Fruit fly (Drosophila melanogaster) whole organism, embryonic: ENCODE measurements around the gene Rnb.

Experiments used
- Atf6 ChIP-seq: fragments of 200-800 bp; sonication (Bioruptor generic); IDR thresholded peaks from 2 replicates; pipeline ENCODE4 v1.3.6; 2022; ENCODE audit warnings: missing biosample characterization, missing genetic modification characterization
- CG10274 ChIP-seq: fragments of 200-800 bp; sonication (Bioruptor generic); optimal IDR thresholded peaks from 3 replicates; lab custom pipeline; 2017; ENCODE audit warnings: missing biosample characterization, mild to moderate bottlenecking, missing genetic modification characterization
- CG12236 ChIP-seq: fragments of 200-800 bp; sonication (Bioruptor generic); optimal IDR thresholded peaks from 2 replicates; lab custom pipeline; 2016; ENCODE audit warnings: missing biosample characterization, missing genetic modification characterization
- CG13123 ChIP-seq: fragments of 200-800 bp; sonication (Bioruptor generic); optimal IDR thresholded peaks from 2 replicates; lab custom pipeline; 2016; ENCODE audit warnings: missing biosample characterization, missing genetic modification characterization
- CG13624 ChIP-seq: fragments of 200-800 bp; sonication (Bioruptor generic); optimal IDR thresholded peaks from 2 replicates; lab custom pipeline; 2016; ENCODE audit warnings: missing biosample characterization, missing genetic modification characterization
- CG14441 ChIP-seq: fragments of 200-800 bp; sonication (Bioruptor generic); IDR thresholded peaks from 2 replicates; pipeline ENCODE4 v1.3.6; 2022; ENCODE audit warnings: missing biosample characterization, missing genetic modification characterization
- CG15696 ChIP-seq: fragments of 200-800 bp; sonication (Bioruptor generic); optimal IDR thresholded peaks from 2 replicates; lab custom pipeline; 2019; ENCODE audit warnings: missing biosample characterization, mild to moderate bottlenecking, missing genetic modification characterization, moderate library complexity
- CG16779 ChIP-seq: fragments of 200-800 bp; sonication (Bioruptor generic); IDR thresholded peaks from 2 replicates; pipeline ENCODE4 v1.3.6; 2022; ENCODE audit warnings: missing biosample characterization, missing genetic modification characterization
- CG16815 ChIP-seq: fragments of 200-800 bp; sonication (Bioruptor generic); optimal IDR thresholded peaks from 3 replicates; lab custom pipeline; 2017; ENCODE audit warnings: missing biosample characterization, mild to moderate bottlenecking, missing genetic modification characterization
- CG17186 ChIP-seq: fragments of 200-800 bp; sonication (Bioruptor generic); optimal IDR thresholded peaks from 3 replicates; lab custom pipeline; 2017; ENCODE audit warnings: missing biosample characterization, missing genetic modification reagents, missing genetic modification characterization
- CG17328 ChIP-seq: fragments of 200-800 bp; sonication (Bioruptor generic); IDR thresholded peaks from 2 replicates; pipeline ENCODE4 v1.3.6; 2022; ENCODE audit warnings: missing biosample characterization, missing genetic modification characterization
- CG17829 ChIP-seq: fragments of 200-800 bp; optimal IDR thresholded peaks from 2 replicates; lab custom pipeline; 2019; ENCODE audit warnings: missing biosample characterization, mild to moderate bottlenecking, missing genetic modification characterization, moderate library complexity
- CG2875 ChIP-seq: fragments of 200-800 bp; sonication (Bioruptor generic); optimal IDR thresholded peaks from 2 replicates; lab custom pipeline; 2017; ENCODE audit warnings: missing biosample characterization, mild to moderate bottlenecking, missing genetic modification characterization, missing genetic modification reagents
- CG30431 ChIP-seq: fragments of 200-800 bp; sonication (Bioruptor generic); optimal IDR thresholded peaks from 2 replicates; lab custom pipeline; 2017; ENCODE audit warnings: missing biosample characterization, missing genetic modification characterization
- CG31388 ChIP-seq: fragments of 200-800 bp; sonication (Bioruptor generic); optimal IDR thresholded peaks from 2 replicates; lab custom pipeline; 2016; ENCODE audit warnings: missing biosample characterization, missing genetic modification characterization
- CG31441 ChIP-seq: fragments of 200-800 bp; sonication (Bioruptor generic); IDR thresholded peaks from 2 replicates; pipeline ENCODE4 v1.3.6; 2022; ENCODE audit warnings: missing biosample characterization, missing genetic modification characterization
- CG7745 ChIP-seq: fragments of 200-800 bp; sonication (Bioruptor generic); optimal IDR thresholded peaks from 2 replicates; lab custom pipeline; 2018; ENCODE audit warnings: missing biosample characterization, mild to moderate bottlenecking, missing genetic modification characterization, moderate library complexity
- CG8290 ChIP-seq, 3 experiments: fragments of 200-800 bp; sonication (Bioruptor generic); optimal IDR thresholded peaks; 2 replicates each; lab custom pipeline; 2016 to 2019; ENCODE audit warnings: missing biosample characterization in 3 of 3, missing genetic modification characterization in 3 of 3, mild to moderate bottlenecking in 2 of 3, moderate library complexity in 1 of 3
- Camta ChIP-seq: fragments of 200-800 bp; sonication (Bioruptor generic); optimal IDR thresholded peaks from 2 replicates; lab custom pipeline; 2016; ENCODE audit warnings: missing biosample characterization, missing genetic modification characterization
- CrebB ChIP-seq: fragments of 200-800 bp; sonication (Bioruptor generic); optimal IDR thresholded peaks from 3 replicates; lab custom pipeline; 2018; ENCODE audit warnings: missing biosample characterization, mild to moderate bottlenecking, missing genetic modification characterization
- Deaf1 ChIP-seq: fragments of 200-800 bp; optimal IDR thresholded peaks from 3 replicates; lab custom pipeline; 2019; ENCODE audit warnings: missing biosample characterization, mild to moderate bottlenecking, missing genetic modification characterization, moderate library complexity
- Drgx ChIP-seq: fragments of 200-800 bp; sonication (Bioruptor generic); IDR thresholded peaks from 2 replicates; pipeline ENCODE4 v1.3.6; 2022; ENCODE audit warnings: missing biosample characterization, missing genetic modification characterization
- Hr3 ChIP-seq: fragments of 200-800 bp; sonication (Bioruptor generic); optimal IDR thresholded peaks from 3 replicates; lab custom pipeline; 2016; ENCODE audit warnings: missing biosample characterization, missing genetic modification characterization
- Hsf ChIP-seq: fragments of 200-800 bp; sonication (Bioruptor generic); optimal IDR thresholded peaks from 3 replicates; lab custom pipeline; 2016; ENCODE audit warnings: missing biosample characterization, missing genetic modification characterization
- Lpt ChIP-seq: fragments of >200 bp; optimal IDR thresholded peaks from 2 replicates; lab custom pipeline; 2018; ENCODE audit warnings: missing biosample characterization, missing genetic modification characterization
- Mrtf ChIP-seq: fragments of 200-800 bp; sonication (Bioruptor generic); IDR thresholded peaks from 3 replicates; pipeline ENCODE4 v1.3.6; 2022; ENCODE audit warnings: missing biosample characterization, missing genetic modification characterization
- Oli ChIP-seq: fragments of 200-800 bp; sonication (Bioruptor generic); optimal IDR thresholded peaks from 2 replicates; lab custom pipeline; 2018; ENCODE audit warnings: missing biosample characterization, mild to moderate bottlenecking, missing genetic modification characterization, moderate library complexity
- Optix ChIP-seq: fragments of 200-800 bp; sonication (Bioruptor generic); IDR thresholded peaks from 3 replicates; pipeline ENCODE4 v1.3.6; 2022; ENCODE audit warnings: missing biosample characterization, missing genetic modification characterization
- Pdp1 ChIP-seq, 2 experiments: fragments of 200-800 bp; sonication (Bioruptor generic); optimal IDR thresholded peaks; 3 replicates each; lab custom pipeline; 2016; ENCODE audit warnings: missing biosample characterization in 2 of 2, missing genetic modification characterization in 2 of 2, mild to moderate bottlenecking in 1 of 2, moderate library complexity in 1 of 2
- Sox102F ChIP-seq: fragments of 200-800 bp; sonication (Bioruptor generic); optimal IDR thresholded peaks from 2 replicates; lab custom pipeline; 2018; ENCODE audit warnings: missing biosample characterization, mild to moderate bottlenecking, missing genetic modification characterization, moderate library complexity
- Ssrp ChIP-seq: fragments of 200-800 bp; sonication (Bioruptor generic); optimal IDR thresholded peaks from 2 replicates; lab custom pipeline; 2018; ENCODE audit warnings: missing biosample characterization, mild to moderate bottlenecking, missing genetic modification characterization, moderate library complexity
- Usf ChIP-seq: fragments of 200-800 bp; sonication (Bioruptor generic); optimal IDR thresholded peaks from 2 replicates; lab custom pipeline; 2017; ENCODE audit warnings: missing genotype, missing biosample characterization, missing genetic modification characterization
- chif ChIP-seq, 2 experiments: fragments of 200-800 bp; sonication (Bioruptor generic); optimal IDR thresholded peaks; 3 replicates each; lab custom pipeline; 2016; ENCODE audit warnings: missing biosample characterization in 2 of 2, missing genetic modification characterization in 2 of 2
- chn ChIP-seq: fragments of 200-800 bp; sonication (Bioruptor generic); optimal IDR thresholded peaks from 2 replicates; lab custom pipeline; 2016; ENCODE audit warnings: missing biosample characterization, missing genetic modification characterization
- dmrt11E ChIP-seq: fragments of 200-800 bp; sonication (Bioruptor generic); optimal IDR thresholded peaks from 3 replicates; lab custom pipeline; 2018; ENCODE audit warnings: missing biosample characterization, mild to moderate bottlenecking, missing genetic modification characterization, moderate library complexity
- exex ChIP-seq: fragments of 200-800 bp; sonication (Bioruptor generic); optimal IDR thresholded peaks from 4 replicates; lab custom pipeline; 2018; ENCODE audit warnings: missing biosample characterization, mild to moderate bottlenecking, missing genetic modification characterization, moderate library complexity
- gem ChIP-seq: fragments of 200-800 bp; sonication (Bioruptor generic); optimal IDR thresholded peaks from 2 replicates; lab custom pipeline; 2019; ENCODE audit warnings: missing biosample characterization, mild to moderate bottlenecking, missing genetic modification characterization, moderate library complexity
- grau ChIP-seq: fragments of 200-800 bp; optimal IDR thresholded peaks from 3 replicates; lab custom pipeline; 2019; ENCODE audit warnings: missing biosample characterization, mild to moderate bottlenecking, missing genetic modification characterization, moderate library complexity
- h ChIP-seq: fragments of >200 bp; optimal IDR thresholded peaks from 2 replicates; lab custom pipeline; 2017
- klu ChIP-seq: fragments of 200-800 bp; sonication (Bioruptor generic); IDR thresholded peaks from 2 replicates; pipeline ENCODE4 v1.3.6; 2022; ENCODE audit warnings: missing biosample characterization, missing genetic modification characterization
- lbe ChIP-seq: fragments of 200-800 bp; sonication (Bioruptor generic); optimal IDR thresholded peaks from 2 replicates; lab custom pipeline; 2016; ENCODE audit warnings: missing biosample characterization, mild to moderate bottlenecking, missing genetic modification characterization
- lola ChIP-seq, 3 experiments: fragments of >200 bp in 2 of 3; fragments of 200-800 bp in 1 of 3; sonication (Bioruptor generic) in 1 of 3; optimal IDR thresholded peaks; 2 replicates each; lab custom pipeline; 2017 to 2019; ENCODE audit warnings: missing biosample characterization in 3 of 3, missing genetic modification characterization in 3 of 3, mild to moderate bottlenecking in 1 of 3, moderate library complexity in 1 of 3
- mam ChIP-seq: fragments of 200-800 bp; sonication (Bioruptor generic); optimal IDR thresholded peaks from 3 replicates; lab custom pipeline; 2016; ENCODE audit warnings: missing biosample characterization, missing genetic modification characterization
- p53 ChIP-seq: fragments of 200-800 bp; sonication (Bioruptor generic); optimal IDR thresholded peaks from 2 replicates; lab custom pipeline; 2016; ENCODE audit warnings: missing biosample characterization, missing genetic modification characterization
- pho ChIP-seq: fragments of 200-800 bp; sonication (Bioruptor generic); optimal IDR thresholded peaks from 2 replicates; lab custom pipeline; 2016; ENCODE audit warnings: missing biosample characterization, missing genetic modification characterization
- prd ChIP-seq, 3 experiments: fragments of >200 bp in 2 of 3; fragments of 200-800 bp in 1 of 3; sonication (Bioruptor generic) in 1 of 3; optimal IDR thresholded peaks in 2 of 3; IDR thresholded peaks in 1 of 3; 2 replicates in 2 of 3; 3 replicates in 1 of 3; pipeline versions ENCODE4 v1.3.6 to Lab custom; 2017 to 2022; ENCODE audit warnings: missing biosample characterization in 1 of 3, missing genetic modification characterization in 1 of 3
- slbo ChIP-seq: fragments of 200-800 bp; sonication (Bioruptor generic); IDR thresholded peaks from 2 replicates; pipeline ENCODE4 v1.3.6; 2022; ENCODE audit warnings: missing biosample characterization, missing genetic modification characterization
- slou ChIP-seq: fragments of 200-800 bp; sonication (Bioruptor generic); optimal IDR thresholded peaks from 3 replicates; lab custom pipeline; 2016; ENCODE audit warnings: missing biosample characterization, missing genetic modification characterization
- toy ChIP-seq: fragments of 200-800 bp; sonication (Bioruptor generic); IDR thresholded peaks from 2 replicates; pipeline ENCODE4 v1.3.6; 2022; ENCODE audit warnings: missing biosample characterization, missing genetic modification characterization
- vvl ChIP-seq: fragments of 200-800 bp; sonication (Bioruptor generic); IDR thresholded peaks from 2 replicates; pipeline ENCODE4 v1.3.6; 2022; ENCODE audit warnings: missing biosample characterization, missing genetic modification characterization
- zfh2 ChIP-seq: fragments of 200-800 bp; sonication (Bioruptor generic); optimal IDR thresholded peaks from 2 replicates; lab custom pipeline; 2016; ENCODE audit warnings: missing biosample characterization, missing genetic modification characterization

Gene Rnb

DNA sequence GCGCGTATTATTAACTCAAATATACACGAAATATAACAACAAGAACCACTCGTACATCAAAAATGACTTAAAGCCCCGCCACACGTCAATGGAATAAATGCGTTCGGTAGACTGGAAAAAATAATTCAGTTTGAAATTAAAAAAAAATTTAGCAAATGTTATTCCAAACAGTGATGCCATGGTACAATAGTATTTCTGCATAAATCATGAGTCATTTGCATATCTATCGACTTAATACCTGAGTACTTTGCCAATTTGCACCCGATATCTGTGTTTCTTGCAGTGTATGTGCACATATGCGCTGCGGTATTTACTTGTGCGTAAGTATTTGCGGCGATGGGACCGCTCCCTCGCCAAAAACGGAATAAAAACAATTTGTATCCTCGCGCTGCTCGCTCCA is 36.0 kb downstream of the Rnb start (continued):
- TF ChIP-seq Oli (tag; lab: Kevin White, UChicago) = peak; percentile 19
- TF ChIP-seq CG31441 = no peak
- peak; percentile 76 for TF ChIP-seq Drgx
- TF ChIP-seq CrebB (tag; lab: Kevin White, UChicago) = no peak
- TF ChIP-seq Usf (GFP tag; lab: Kevin White, UChicago) = no peak
- TF ChIP-seq chif (GFP tag; optimal IDR thresholded peaks at IDR 0.05; lab: Kevin White, UChicago) = peak; percentile 26 to 47
- TF ChIP-seq Camta (GFP tag; lab: Kevin White, UChicago) = no peak
- TF ChIP-seq slou (GFP tag; lab: Kevin White, UChicago) = no peak
- no peak for TF ChIP-seq CG13624
- TF ChIP-seq slbo (GFP tag; lab: Robert Waterston, UW) = peak; percentile 58
- TF ChIP-seq Pdp1 (GFP tag; optimal IDR thresholded peaks at IDR 0.05; lab: Kevin White, UChicago) = peak; percentile 7 to 8
- no peak for TF ChIP-seq lola (GFP tag; optimal IDR thresholded peaks at IDR 0.05; lab: Kevin White, UChicago)
- no peak for TF ChIP-seq Lpt (GFP tag; lab: Kevin White, UChicago)
- TF ChIP-seq CG17186 = no peak
- TF ChIP-seq p53 = no peak
- TF ChIP-seq klu = no peak
- TF ChIP-seq Atf6 (GFP tag; lab: Robert Waterston, UW) = no peak
- peak; percentile 60 for TF ChIP-seq gem (tag; lab: Kevin White, UChicago)
- TF ChIP-seq CG15696 (tag; lab: Kevin White, UChicago) = no peak
- TF ChIP-seq CG30431 = peak; percentile 15
- no peak for TF ChIP-seq CG13123 (GFP tag; lab: Kevin White, UChicago)
- peak; percentile 6 for TF ChIP-seq Hr3 (GFP tag; lab: Kevin White, UChicago)
- TF ChIP-seq prd (optimal IDR thresholded peaks at IDR 0.05; lab: Kevin White, UChicago) = no peak
- peak; percentile 73 for TF ChIP-seq prd (GFP tag; IDR thresholded peaks at IDR 0.05; lab: Robert Waterston, UW)
- TF ChIP-seq CG16815 = peak; percentile 13
- no peak for TF ChIP-seq CG12236 (GFP tag; lab: Kevin White, UChicago)
- no peak for TF ChIP-seq exex (tag; lab: Kevin White, UChicago)
- TF ChIP-seq Sox102F = peak; percentile 54
- no peak for TF ChIP-seq Deaf1 (tag; lab: Kevin White, UChicago)
- TF ChIP-seq Hsf (GFP tag; lab: Kevin White, UChicago) = peak; percentile 32
- TF ChIP-seq toy (GFP tag; lab: Robert Waterston, UW) = no peak
- no peak for TF ChIP-seq pho (GFP tag; lab: Kevin White, UChicago)
- TF ChIP-seq dmrt11E (tag; lab: Kevin White, UChicago) = peak; percentile 34
- TF ChIP-seq Ssrp = peak; percentile 8
- TF ChIP-seq lbe = peak; percentile 98
- peak; percentile 23 for TF ChIP-seq mam (GFP tag; lab: Kevin White, UChicago)
- no peak for TF ChIP-seq Optix (GFP tag; lab: Robert Waterston, UW)
- no peak for TF ChIP-seq CG2875 (GFP tag; lab: Kevin White, UChicago)
- no peak for TF ChIP-seq chn (GFP tag; lab: Kevin White, UChicago)
- TF ChIP-seq CG10274 (GFP tag; lab: Kevin White, UChicago) = no peak
- no peak for TF ChIP-seq CG31388 (GFP tag; lab: Kevin White, UChicago)
- peak; percentile 0 for TF ChIP-seq CG17829 (tag; lab: Kevin White, UChicago)
- 0 out of 2 replicates have a peak, but pooled peaks have one; percentile 28 for TF ChIP-seq CG17328 (GFP tag; lab: Robert Waterston, UW)
- 0 out of 3 replicates have a peak, but pooled peaks have one; percentile 41 for TF ChIP-seq Mrtf
- TF ChIP-seq grau (tag; lab: Kevin White, UChicago) = peak; percentile 34
- TF ChIP-seq zfh2 (GFP tag; lab: Kevin White, UChicago) = peak; percentile 31
- 0 out of 2 replicates have a peak, but pooled peaks have one; percentile 21 for TF ChIP-seq CG14441 (GFP tag; lab: Robert Waterston, UW)
- no peak for TF ChIP-seq CG16779 (GFP tag; lab: Robert Waterston, UW)
- TF ChIP-seq vvl = peak; percentile 57; the same call in 1 of the 2 replicates
- TF ChIP-seq h (lab: Kevin White, UChicago) = no peak
- no peak for TF ChIP-seq CG7745 (tag; lab: Kevin White, UChicago)
- TF ChIP-seq CG8290 (GFP tag; optimal IDR thresholded peaks at IDR 0.05; lab: Kevin White, UChicago) = no peak
- TF ChIP-seq CG8290 (tag; optimal IDR thresholded peaks at IDR 0.05; lab: Kevin White, UChicago) = peak in 1 of 2 experiments; percentile 43
